Fruit fly (Drosophila melanogaster): ENCODE results near the gene CG9356.

Gene CG9356

DNA sequence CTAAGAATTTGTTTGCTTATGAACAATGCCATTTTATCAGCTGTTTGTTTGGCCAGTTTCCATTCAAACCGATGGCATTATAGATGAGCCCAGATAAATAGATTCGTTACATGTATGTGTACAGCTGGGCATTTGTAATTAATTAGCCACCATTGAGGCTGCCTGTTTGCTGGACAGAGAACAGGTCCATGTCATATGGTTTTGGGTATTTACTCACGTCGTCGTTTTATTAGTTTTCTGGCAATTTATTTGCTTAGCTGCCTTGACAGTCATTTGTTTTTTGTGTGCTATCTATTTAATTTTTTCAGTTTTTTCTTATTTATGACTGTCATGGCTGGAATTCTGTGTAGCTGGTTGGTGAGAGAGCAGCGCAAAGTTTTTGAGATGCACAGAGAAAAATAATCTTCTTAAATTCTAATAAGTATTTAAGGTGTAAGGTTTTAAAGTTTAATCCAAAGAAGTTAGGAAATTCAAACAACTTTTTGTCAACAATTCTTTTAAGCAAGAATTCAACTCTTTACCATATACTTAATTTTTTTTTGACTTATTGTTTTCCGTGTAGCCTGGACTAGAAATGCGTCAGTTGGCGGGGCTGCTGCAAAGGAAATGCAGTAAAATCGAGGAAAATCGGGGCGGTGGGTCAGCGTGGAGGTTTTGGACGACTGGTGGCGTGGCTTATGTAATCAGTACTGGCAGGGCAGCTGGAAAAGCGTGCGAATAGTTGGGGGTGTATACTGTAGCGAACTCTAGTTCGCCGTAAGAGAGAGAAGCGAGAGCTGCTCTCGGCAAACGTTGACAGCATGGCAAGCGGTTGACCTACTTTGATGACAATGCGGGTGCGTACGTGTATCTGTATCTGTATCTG, 30.7 kb upstream of the CG9356 start (continued):
- TF ChIP-seq CG9437 (GFP tag; optimal IDR thresholded peaks at IDR 0.05) (peak; percentile 72), H15 (GFP tag; IDR thresholded peaks at IDR 0.05) (peak; percentile 74), yki (optimal IDR thresholded peaks at IDR 0.05) (no peak), CG6654 (GFP tag; optimal IDR thresholded peaks at IDR 0.05) (peak; percentile 57), Side (GFP tag; optimal IDR thresholded peaks at IDR 0.05) (peak; percentile 73), ranshi (GFP tag; IDR thresholded peaks at IDR 0.05) (peak; percentile 88; the same call in 1 of the 2 replicates), Adf1 (GFP tag; IDR thresholded peaks at IDR 0.05) (peak; percentile 60), CG7745 (tag; optimal IDR thresholded peaks at IDR 0.05) (no peak), D (optimal IDR thresholded peaks at IDR 0.05) (no peak), D (GFP tag; optimal IDR thresholded peaks at IDR 0.05) (peak; percentile 72), CG31365 (tag; optimal IDR thresholded peaks at IDR 0.05) (no peak), CG4820 (GFP tag; optimal IDR thresholded peaks at IDR 0.05) (peak; percentile 82), unc-4 (GFP tag; IDR thresholded peaks at IDR 0.05; ENCODE audit: partially characterized antibody) (no peak), Hand (GFP tag; optimal IDR thresholded peaks at IDR 0.05) (peak; percentile 69), insv (GFP tag; optimal IDR thresholded peaks at IDR 0.05) (peak in 1 of 2 experiments; percentile 2), Chrac-16 (GFP tag; optimal IDR thresholded peaks at IDR 0.05) (peak; percentile 71), ase (GFP tag; IDR thresholded peaks at IDR 0.05) (peak; percentile 89), sc (optimal IDR thresholded peaks at IDR 0.05) (no peak), sc (GFP tag; optimal IDR thresholded peaks at IDR 0.05) (peak; percentile 47), zen (tag; optimal IDR thresholded peaks at IDR 0.05) (peak; percentile 72), Pdp1 (GFP tag; optimal IDR thresholded peaks at IDR 0.05) (peak; percentile 68 to 93), HLHmδ (GFP tag; optimal IDR thresholded peaks at IDR 0.05) (no peak), CoRest (tag; optimal IDR thresholded peaks at IDR 0.05) (peak; percentile 89), CG8089 (GFP tag; optimal IDR thresholded peaks at IDR 0.05) (peak; percentile 69), tup (GFP tag; optimal IDR thresholded peaks at IDR 0.05) (peak; percentile 60), CG2875 (GFP tag; optimal IDR thresholded peaks at IDR 0.05) (peak; percentile 56), CG6791 (GFP tag; IDR thresholded peaks at IDR 0.05; ENCODE audit: partially characterized antibody) (no peak), CG33213 (GFP tag; optimal IDR thresholded peaks at IDR 0.05) (peak; percentile 58), klu (GFP tag; IDR thresholded peaks at IDR 0.05) (peak; percentile 75), Hr3 (GFP tag; optimal IDR thresholded peaks at IDR 0.05) (peak; percentile 84), CG9609 (GFP tag; optimal IDR thresholded peaks at IDR 0.05) (peak; percentile 64), CG13624 (GFP tag; optimal IDR thresholded peaks at IDR 0.05) (peak; percentile 84), gt (GFP tag; IDR thresholded peaks at IDR 0.05) (0 out of 2 replicates have a peak, but pooled peaks have one; percentile 7), Ptx1 (GFP tag; IDR thresholded peaks at IDR 0.05) (peak; percentile 90), Rfx (GFP tag; IDR thresholded peaks at IDR 0.05) (peak; percentile 89), p53 (GFP tag; optimal IDR thresholded peaks at IDR 0.05) (peak; percentile 69), CG18599 (GFP tag; optimal IDR thresholded peaks at IDR 0.05) (peak; percentile 91), lilli (GFP tag; optimal IDR thresholded peaks at IDR 0.05) (peak; percentile 86), CG7372 (GFP tag; IDR thresholded peaks at IDR 0.05) (peak; percentile 54; the same call in 1 of the 2 replicates), B-H1 (GFP tag; IDR thresholded peaks at IDR 0.05) (peak; percentile 88; the same call in 2 of the 3 replicates), CG3995 (GFP tag; optimal IDR thresholded peaks at IDR 0.05) (peak; percentile 42), Taf1 (GFP tag; IDR thresholded peaks at IDR 0.05) (peak; percentile 65; the same call in 1 of the 2 replicates), vvl (GFP tag; IDR thresholded peaks at IDR 0.05) (peak; percentile 95), ham (GFP tag; IDR thresholded peaks at IDR 0.05) (0 out of 2 replicates have a peak, but pooled peaks have one; percentile 10), CG5245 (GFP tag; optimal IDR thresholded peaks at IDR 0.05) (peak; percentile 71), ci (GFP tag; IDR thresholded peaks at IDR 0.05) (peak; percentile 93), CTCF (GFP tag; optimal IDR thresholded peaks at IDR 0.05) (peak; percentile 40), tna (GFP tag; IDR thresholded peaks at IDR 0.05; ENCODE audit: partially characterized antibody) (no peak), fd64A (GFP tag; optimal IDR thresholded peaks at IDR 0.05) (no peak), fd102C (GFP tag; optimal IDR thresholded peaks at IDR 0.05) (no peak)

Data from whole organism, embryonic.